Fruit fly (Drosophila melanogaster): ENCODE measurements around the gene bai.

- TF ChIP-seq CG9215 (GFP tag; IDR thresholded peaks at IDR 0.05) (no peak), Hmx (GFP tag; optimal IDR thresholded peaks at IDR 0.05) (no peak), grn (GFP tag; optimal IDR thresholded peaks at IDR 0.05) (no peak), fd102C (GFP tag; optimal IDR thresholded peaks at IDR 0.05) (no peak), klu (GFP tag; IDR thresholded peaks at IDR 0.05) (no peak), repo (GFP tag; optimal IDR thresholded peaks at IDR 0.05) (no peak), shn (GFP tag; optimal IDR thresholded peaks at IDR 0.05) (no peak), CkIIα-i1 (GFP tag; IDR thresholded peaks at IDR 0.05) (no peak), CG30431 (GFP tag; optimal IDR thresholded peaks at IDR 0.05) (no peak), bbx (GFP tag; IDR thresholded peaks at IDR 0.05; ENCODE audit: partially characterized antibody) (no peak), Xbp1 (GFP tag; optimal IDR thresholded peaks at IDR 0.05) (no peak)
Observed at dm6 chr3R:25005748-25006147, 33.4 kb upstream of the bai start.

Data from whole organism, embryonic.